Worm (Caenorhabditis elegans): Measurements from ENCODE around the gene nhr-7.

DNA sequence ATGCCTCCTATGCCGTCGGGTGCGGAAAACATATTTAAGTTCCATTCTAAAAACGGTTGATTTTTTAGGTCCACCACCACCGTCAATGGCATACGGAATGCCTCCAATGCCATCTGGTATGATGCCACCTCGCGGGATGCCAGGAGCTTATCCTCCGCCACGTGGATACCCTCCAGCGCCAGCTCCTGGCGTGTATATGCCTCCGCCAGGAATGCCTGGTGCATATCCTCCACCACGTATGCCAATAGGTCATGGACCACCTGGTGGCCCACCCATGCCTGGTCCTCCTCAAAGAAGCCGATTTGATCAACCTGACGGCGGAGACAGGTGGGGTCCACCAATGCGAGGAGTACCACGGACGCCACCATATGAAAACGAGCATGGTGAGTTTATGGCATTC, 40.3 kb upstream of the nhr-7 start:
- TF ChIP-seq nhr-77 (tag; optimal IDR thresholded peaks at IDR 0.05) (no peak), unc-55 (GFP tag; optimal IDR thresholded peaks at IDR 0.05) (no peak), nhr-25 (tag; optimal IDR thresholded peaks at IDR 0.05) (no peak), sma-3 (GFP tag; optimal IDR thresholded peaks at IDR 0.05) (no peak), alr-1 (tag; optimal IDR thresholded peaks at IDR 0.05) (no peak), skn-1 (tag; optimal IDR thresholded peaks at IDR 0.05) (no peak)
